Worm (Caenorhabditis elegans): ENCODE results near the gene daf-31.

daf-31 gene

DNA sequence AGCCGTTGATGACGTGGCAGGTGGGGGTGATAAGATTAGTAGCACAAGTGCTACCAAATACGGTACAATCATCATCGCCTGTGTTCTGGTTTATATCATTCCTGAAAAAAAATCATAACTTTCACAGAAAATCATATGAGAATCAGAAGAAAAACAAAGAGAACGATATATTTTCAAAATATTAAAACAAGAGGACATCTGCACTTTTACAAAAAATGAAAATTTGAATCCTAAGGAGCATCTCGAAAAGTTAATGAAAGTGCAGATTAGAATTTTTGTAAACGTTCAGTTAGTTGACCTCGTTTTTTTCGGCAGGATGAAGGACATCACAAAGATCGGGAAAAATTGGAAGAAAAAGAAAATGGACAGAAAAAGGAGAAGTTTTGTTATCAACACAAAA is 22.8 kb downstream of the daf-31 start, which contains the start of gene F35H10.10:
TSS of gene F35H10.10 (minus strand) at position 101 of the 400 bp plus-strand sequence.
- no peak for TF ChIP-seq ztf-7 (tag; optimal IDR thresholded peaks at IDR 0.05)
- TF ChIP-seq ceh-44 (GFP tag; IDR thresholded peaks at IDR 0.05) = no peak
- TF ChIP-seq vab-7 (GFP tag; IDR thresholded peaks at IDR 0.05) = no peak

DNA sequence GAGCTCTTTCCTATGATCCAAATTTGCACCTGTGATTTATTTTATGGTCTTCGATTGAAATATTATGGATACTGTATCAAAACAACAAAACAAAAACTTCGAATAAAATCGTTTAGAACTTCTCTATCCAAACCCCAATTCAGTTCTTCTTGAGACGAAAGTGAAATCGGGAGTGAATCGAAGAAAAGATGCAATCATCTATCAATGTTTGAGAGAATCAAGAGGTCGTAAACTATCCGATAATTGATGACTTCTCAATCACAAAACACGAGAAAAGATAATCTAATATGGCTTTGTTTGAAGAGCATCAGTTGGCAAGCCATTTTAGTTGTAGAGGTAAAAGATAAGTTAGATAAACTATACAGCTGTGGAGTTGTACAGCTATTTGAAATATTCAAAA is 27.7 kb downstream of the daf-31 start:
- TF ChIP-seq aha-1 (tag) (no peak), egl-43 (GFP tag; IDR thresholded peaks at IDR 0.05) (no peak), snpc-4 (tag; optimal IDR thresholded peaks at IDR 0.05) (no peak), madf-5 (GFP tag; IDR thresholded peaks at IDR 0.05) (no peak), nhr-102 (tag; optimal IDR thresholded peaks at IDR 0.05) (no peak), php-3 (GFP tag; IDR thresholded peaks at IDR 0.05) (peak; percentile 59; the same call in 1 of the 2 replicates), F10B5.3 (tag; optimal IDR thresholded peaks at IDR 0.05) (no peak)

DNA sequence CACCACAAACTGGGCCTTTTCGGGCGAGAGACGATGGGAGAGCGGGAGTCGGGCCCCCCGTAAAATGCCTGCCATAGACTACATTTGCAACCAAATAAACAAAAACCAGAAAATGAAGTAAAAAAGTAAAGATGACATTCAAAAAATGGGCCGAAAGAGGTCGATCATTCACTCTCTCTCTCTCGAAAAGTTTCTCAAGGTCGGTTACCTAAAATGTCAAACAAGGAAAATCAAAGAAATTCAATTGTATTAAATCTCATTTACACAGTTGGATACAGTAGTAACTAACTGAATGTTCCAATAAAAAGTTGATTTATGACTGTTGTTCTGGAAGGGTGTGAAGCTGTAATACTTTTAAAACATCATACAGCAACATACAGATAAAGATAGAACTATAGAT is 28.7 kb downstream of the daf-31 start:
- no peak for TF ChIP-seq ama-1 (optimal IDR thresholded peaks at IDR 0.05)

DNA sequence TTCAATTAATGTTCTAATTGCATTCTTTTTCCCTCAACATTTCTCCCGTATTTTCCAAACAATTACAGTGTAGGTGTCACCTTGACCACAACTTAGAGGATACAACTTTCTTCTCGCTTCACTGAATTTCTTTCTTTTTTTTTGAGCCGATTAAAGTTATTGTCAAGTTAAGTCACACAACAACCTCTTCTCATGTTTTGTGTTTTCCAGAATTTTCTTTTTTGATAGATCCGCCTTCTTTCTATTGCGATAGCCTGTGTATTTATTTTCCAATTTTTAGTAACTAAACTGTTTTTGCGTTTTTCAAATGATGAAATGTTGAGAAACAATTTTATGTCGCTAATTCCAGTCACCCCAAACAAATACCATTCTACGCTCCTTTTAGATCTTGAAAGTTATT is 35.6 kb downstream of the daf-31 start, which contains the start of gene F35H10.3:
TSS of gene F35H10.3 (plus strand) at position 301 of the 400 bp plus-strand sequence.
- TF ChIP-seq arid-1 (GFP tag; conservative IDR thresholded peaks at IDR 0.05) = no peak
- TF ChIP-seq mxl-2 (GFP tag; conservative IDR thresholded peaks at IDR 0.05) = no peak
- TF ChIP-seq lir-3 (tag; optimal IDR thresholded peaks at IDR 0.05) = no peak
- TF ChIP-seq lin-13 (GFP tag; optimal IDR thresholded peaks at IDR 0.05) = no peak
- TF ChIP-seq nhr-237 (tag; optimal IDR thresholded peaks at IDR 0.05) = no peak
- no peak for TF ChIP-seq R02D3.7 (tag; optimal IDR thresholded peaks at IDR 0.05)
- no peak for TF ChIP-seq spr-1 (tag; optimal IDR thresholded peaks at IDR 0.05)
- TF ChIP-seq daf-12 (tag; optimal IDR thresholded peaks at IDR 0.05) = no peak
- TF ChIP-seq hmg-1.1 (GFP tag; IDR thresholded peaks at IDR 0.05) = no peak
- no peak for TF ChIP-seq sdz-12 (GFP tag; optimal IDR thresholded peaks at IDR 0.05)
- TF ChIP-seq cey-2 (tag; optimal IDR thresholded peaks at IDR 0.05; ENCODE audit: borderline replicate concordance, insufficient read depth) = no peak
- no peak for TF ChIP-seq fkh-10 (GFP tag; optimal IDR thresholded peaks at IDR 0.05)
- no peak for TF ChIP-seq ztf-11 (tag; optimal IDR thresholded peaks at IDR 0.05)
- no peak for TF ChIP-seq tra-1 (GFP tag; IDR thresholded peaks at IDR 0.05)
- TF ChIP-seq ceh-82 (tag; optimal IDR thresholded peaks at IDR 0.05) = no peak
- no peak for TF ChIP-seq madf-5 (GFP tag; IDR thresholded peaks at IDR 0.05)
- no peak for TF ChIP-seq madf-9 (GFP tag; conservative IDR thresholded peaks at IDR 0.05)
- TF ChIP-seq Y48G9A.11 (GFP tag; IDR thresholded peaks at IDR 0.05) = no peak
- TF ChIP-seq ctbp-1 (GFP tag; IDR thresholded peaks at IDR 0.05) = no peak
- TF ChIP-seq unc-130 (GFP tag; optimal IDR thresholded peaks at IDR 0.05) = no peak

DNA sequence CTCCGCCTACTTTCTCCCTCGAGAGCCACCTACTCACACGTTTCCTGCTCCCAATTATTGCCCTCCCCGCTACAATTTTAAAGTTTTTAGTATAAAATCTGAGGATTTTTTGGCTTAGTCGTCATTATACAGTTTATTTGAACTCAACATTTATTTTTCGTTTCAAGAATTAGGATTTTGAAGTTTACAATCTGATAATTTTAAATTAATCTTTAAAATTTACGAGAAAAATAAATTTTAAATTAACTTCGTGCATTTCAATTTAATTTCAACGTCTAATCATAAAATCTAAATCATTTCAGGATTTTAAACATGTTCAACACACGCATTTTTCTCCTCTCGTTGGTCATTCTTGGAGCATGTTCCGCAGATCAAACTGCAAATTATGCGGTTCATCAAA is 38.8 kb downstream of the daf-31 start, which contains the start of gene F35H10.2:
TSS of gene F35H10.2 (plus strand) at position 301 of the 400 bp plus-strand sequence.
- TF ChIP-seq Y48G9A.11 (GFP tag; IDR thresholded peaks at IDR 0.05) (no peak), vab-7 (GFP tag; IDR thresholded peaks at IDR 0.05) (no peak), spr-1 (tag; optimal IDR thresholded peaks at IDR 0.05) (no peak), dve-1 (tag; optimal IDR thresholded peaks at IDR 0.05; ENCODE audit: insufficient read depth) (no peak), saeg-2 (GFP tag; IDR thresholded peaks at IDR 0.05) (no peak), dpl-1 (GFP tag; optimal IDR thresholded peaks at IDR 0.05) (no peak), Y5F2A.4 (GFP tag; optimal IDR thresholded peaks at IDR 0.05) (no peak), hif-1 (tag; optimal IDR thresholded peaks at IDR 0.05) (no peak), aha-1 (tag) (no peak), ZK546.5 (tag; optimal IDR thresholded peaks at IDR 0.05) (no peak), daf-12 (tag; optimal IDR thresholded peaks at IDR 0.05) (no peak), lir-3 (tag; optimal IDR thresholded peaks at IDR 0.05) (no peak), ces-1 (GFP tag; optimal IDR thresholded peaks at IDR 0.05) (no peak)

All from whole organism, L4 larva.